Worm (Caenorhabditis elegans) whole organism, young adult: ENCODE data around the gene sru-11.

Experiments used
- D2030.7 ChIP-seq: fragments of 200-800 bp; sonication (Bioruptor generic); IDR thresholded peaks from 2 replicates; pipeline ENCODE4 v1.3.6; 2022; ENCODE audit warnings: missing genetic modification reagents, missing genetic modification characterization, missing compliant biosample characterization
- F10E7.11 ChIP-seq: sonication (generic microtip); optimal IDR thresholded peaks from 2 replicates; lab custom pipeline; 2017; ENCODE audit warnings: mild to moderate bottlenecking, missing genetic modification characterization, moderate library complexity, missing compliant biosample characterization
- F23B12.7 ChIP-seq: sonication (generic microtip); optimal IDR thresholded peaks from 2 replicates; lab custom pipeline; 2017; ENCODE audit warnings: missing genetic modification characterization, mild to moderate bottlenecking, missing compliant biosample characterization, antibody characterized with exemption, moderate library complexity; ENCODE audit not compliant: insufficient read depth
- F57C9.4 ChIP-seq: sonication (generic microtip); optimal IDR thresholded peaks from 2 replicates; lab custom pipeline; 2017; ENCODE audit warnings: mild to moderate bottlenecking, missing genetic modification characterization, missing compliant biosample characterization
- K11D2.4 ChIP-seq: fragments of 200-800 bp; sonication (Bioruptor generic); IDR thresholded peaks from 2 replicates; pipeline ENCODE4 v1.3.6; 2022; ENCODE audit warnings: missing genetic modification reagents, missing genetic modification characterization, missing compliant biosample characterization
- T26A5.8 ChIP-seq: sonication (generic microtip); optimal IDR thresholded peaks from 2 replicates; lab custom pipeline; 2016; ENCODE audit warnings: missing genetic modification characterization, missing compliant biosample characterization
- Y79H2A.3 ChIP-seq: fragments of 200-800 bp; sonication (Bioruptor generic); conservative IDR thresholded peaks from 2 replicates; pipeline ENCODE4 v1.3.6; 2022; ENCODE audit warnings: missing genetic modification reagents, missing genetic modification characterization, missing compliant biosample characterization
- akir-1 ChIP-seq: fragments of 200-800 bp; sonication (Bioruptor generic); optimal IDR thresholded peaks from 2 replicates; lab custom pipeline; 2018; ENCODE audit warnings: mild to moderate bottlenecking, missing genetic modification characterization, moderate library complexity, missing compliant biosample characterization
- athp-1 ChIP-seq: sonication (generic microtip); optimal IDR thresholded peaks from 2 replicates; lab custom pipeline; 2017; ENCODE audit warnings: mild to moderate bottlenecking, missing genetic modification characterization, missing compliant biosample characterization
- attf-3 ChIP-seq: fragments of 200-800 bp; sonication (Bioruptor generic); conservative IDR thresholded peaks from 2 replicates; pipeline ENCODE4 v1.3.6; 2022; ENCODE audit warnings: missing genetic modification reagents, missing genetic modification characterization, missing compliant biosample characterization
- attf-5 ChIP-seq: fragments of 200-800 bp; sonication (Bioruptor generic); optimal IDR thresholded peaks from 2 replicates; lab custom pipeline; 2018; ENCODE audit warnings: mild to moderate bottlenecking, missing genetic modification characterization, missing compliant biosample characterization
- cebp-1 ChIP-seq, 2 experiments: fragments of 200-800 bp in 1 of 2; sonication (Bioruptor generic) in 1 of 2; sonication (generic microtip) in 1 of 2; IDR thresholded peaks in 1 of 2; optimal IDR thresholded peaks in 1 of 2; 2 replicates each; pipeline versions ENCODE4 v1.3.6 to Lab custom; 2017 to 2022; ENCODE audit warnings: missing compliant biosample characterization in 2 of 2, missing genetic modification characterization in 2 of 2, mild to moderate bottlenecking in 1 of 2, missing genetic modification reagents in 1 of 2, moderate library complexity in 1 of 2
- cebp-2 ChIP-seq: fragments of 200-800 bp; sonication (Bioruptor generic); IDR thresholded peaks from 2 replicates; pipeline ENCODE4 v1.3.6; 2022; ENCODE audit warnings: missing genetic modification characterization, missing compliant biosample characterization
- ceh-100 ChIP-seq: fragments of 200-800 bp; sonication (Bioruptor generic); IDR thresholded peaks from 2 replicates; pipeline ENCODE4 v1.3.6; 2022; ENCODE audit warnings: missing genetic modification reagents, missing genetic modification characterization, missing compliant biosample characterization
- ceh-27 ChIP-seq: fragments of 200-800 bp; sonication (Bioruptor generic); optimal IDR thresholded peaks from 2 replicates; lab custom pipeline; 2018; ENCODE audit warnings: mild to moderate bottlenecking, missing genetic modification characterization, moderate library complexity, missing compliant biosample characterization
- ceh-40 ChIP-seq: fragments of 200-800 bp; sonication (Bioruptor generic); IDR thresholded peaks from 2 replicates; pipeline ENCODE4 v1.3.6; 2022; ENCODE audit warnings: missing genetic modification characterization, missing compliant biosample characterization
- ceh-79 ChIP-seq: sonication (generic microtip); optimal IDR thresholded peaks from 2 replicates; lab custom pipeline; 2017; ENCODE audit warnings: mild to moderate bottlenecking, missing genetic modification characterization, missing compliant biosample characterization
- ceh-91 ChIP-seq: fragments of 200-800 bp; sonication (Bioruptor generic); IDR thresholded peaks from 2 replicates; pipeline ENCODE4 v1.3.6; 2022; ENCODE audit warnings: missing genetic modification reagents, missing genetic modification characterization, missing compliant biosample characterization
- dox-1 ChIP-seq: fragments of 200-800 bp; sonication (Bioruptor generic); IDR thresholded peaks from 2 replicates; pipeline ENCODE4 v1.3.6; 2022; ENCODE audit warnings: missing genetic modification reagents, missing genetic modification characterization, missing compliant biosample characterization
- egl-44 ChIP-seq: fragments of 200-800 bp; sonication (Bioruptor generic); IDR thresholded peaks from 2 replicates; pipeline ENCODE4 v1.3.6; 2022; ENCODE audit warnings: missing genetic modification reagents, missing genetic modification characterization, missing compliant biosample characterization
- him-1 ChIP-seq: sonication (generic microtip); optimal IDR thresholded peaks from 2 replicates; lab custom pipeline; 2016; ENCODE audit warnings: missing genotype, missing genetic modification reagents, missing genetic modification characterization, missing compliant biosample characterization
- hlh-12 ChIP-seq: sonication (generic microtip); optimal IDR thresholded peaks from 2 replicates; lab custom pipeline; 2016; ENCODE audit warnings: missing genetic modification characterization, missing compliant biosample characterization
- hlh-26 ChIP-seq: fragments of 200-800 bp; sonication (Bioruptor generic); conservative IDR thresholded peaks from 2 replicates; pipeline ENCODE4 v1.3.6; 2022; ENCODE audit warnings: missing genetic modification reagents, missing genetic modification characterization, missing compliant biosample characterization
- hmg-1.2 ChIP-seq: fragments of 200-800 bp; sonication (Bioruptor generic); IDR thresholded peaks from 2 replicates; pipeline ENCODE4 v1.3.6; 2022; ENCODE audit warnings: missing genetic modification reagents, missing genetic modification characterization, missing compliant biosample characterization
- hmg-20 ChIP-seq: fragments of 200-800 bp; sonication (Bioruptor generic); IDR thresholded peaks from 2 replicates; pipeline ENCODE4 v1.3.6; 2022; ENCODE audit warnings: missing genetic modification reagents, missing genetic modification characterization, missing compliant biosample characterization
- hsf-1 ChIP-seq: fragments of 200-800 bp; sonication (Bioruptor generic); IDR thresholded peaks from 2 replicates; pipeline ENCODE4 v1.3.6; 2022; ENCODE audit warnings: missing genetic modification reagents, missing genetic modification characterization, missing compliant biosample characterization
- lag-1 ChIP-seq: fragments of 200-800 bp; sonication (Bioruptor generic); IDR thresholded peaks from 2 replicates; pipeline ENCODE4 v1.3.6; 2022; ENCODE audit warnings: missing genetic modification reagents, missing genetic modification characterization, missing compliant biosample characterization
- let-526 ChIP-seq: fragments of 200-800 bp; sonication (Bioruptor generic); IDR thresholded peaks from 2 replicates; pipeline ENCODE4 v1.3.6; 2022; ENCODE audit warnings: missing genetic modification reagents, missing genetic modification characterization, missing compliant biosample characterization
- madf-3 ChIP-seq: fragments of 200-800 bp; sonication (Bioruptor generic); IDR thresholded peaks from 2 replicates; pipeline ENCODE4 v1.3.6; 2022; ENCODE audit warnings: missing genetic modification reagents, missing genetic modification characterization, missing compliant biosample characterization
- madf-6 ChIP-seq: fragments of 200-800 bp; sonication (Bioruptor generic); IDR thresholded peaks from 2 replicates; pipeline ENCODE4 v1.3.6; 2022; ENCODE audit warnings: missing genetic modification reagents, missing genetic modification characterization, missing compliant biosample characterization
- madf-8 ChIP-seq: fragments of 200-800 bp; sonication (Bioruptor generic); conservative IDR thresholded peaks from 2 replicates; pipeline ENCODE4 v1.3.6; 2022; ENCODE audit warnings: missing genetic modification reagents, missing genetic modification characterization, missing compliant biosample characterization
- mel-28 ChIP-seq: sonication (generic microtip); optimal IDR thresholded peaks from 2 replicates; lab custom pipeline; 2016; ENCODE audit warnings: borderline replicate concordance, mild to moderate bottlenecking, missing genetic modification characterization, missing compliant biosample characterization
- nhr-90 ChIP-seq: sonication (generic microtip); optimal IDR thresholded peaks from 2 replicates; lab custom pipeline; 2016; ENCODE audit warnings: missing genotype, mild to moderate bottlenecking, missing genetic modification characterization, missing compliant biosample characterization
- pbrm-1 ChIP-seq: fragments of 200-800 bp; sonication (Bioruptor generic); IDR thresholded peaks from 2 replicates; pipeline ENCODE4 v1.3.6; 2022; ENCODE audit warnings: missing genetic modification reagents, missing genetic modification characterization, missing compliant biosample characterization
- rcor-1 ChIP-seq: fragments of 200-800 bp; sonication (Bioruptor generic); IDR thresholded peaks from 2 replicates; pipeline ENCODE4 v1.3.6; 2022; ENCODE audit warnings: missing genetic modification reagents, missing genetic modification characterization, missing compliant biosample characterization
- rec-8 ChIP-seq, 2 experiments: sonication (generic microtip); optimal IDR thresholded peaks; 2 replicates each; lab custom pipeline; 2016; ENCODE audit warnings: mild to moderate bottlenecking in 2 of 2, missing genetic modification characterization in 2 of 2, missing genetic modification reagents in 2 of 2, missing genotype in 2 of 2, missing biosample characterization in 1 of 2, missing compliant biosample characterization in 1 of 2, moderate library complexity in 1 of 2
- sdz-38 ChIP-seq: sonication (generic microtip); optimal IDR thresholded peaks from 2 replicates; lab custom pipeline; 2016; ENCODE audit warnings: missing genotype, missing genetic modification characterization, missing compliant biosample characterization
- snpc-3.4 ChIP-seq: sonication (generic microtip); optimal IDR thresholded peaks from 2 replicates; lab custom pipeline; 2017; ENCODE audit warnings: missing genetic modification characterization, mild to moderate bottlenecking, missing compliant biosample characterization, antibody characterized with exemption, moderate library complexity, missing genotype, missing genetic modification reagents
- snpc-4 ChIP-seq, 5 experiments: fragments of 150-350 bp in 1 of 5; sonication (generic microtip) in 4 of 5; optimal IDR thresholded peaks; 2 replicates each; lab custom pipeline; 2014 to 2018; ENCODE audit warnings: missing genetic modification characterization in 5 of 5, missing biosample characterization in 3 of 5, antibody characterized with exemption in 2 of 5, mild to moderate bottlenecking in 2 of 5, missing compliant biosample characterization in 2 of 5, missing genotype in 2 of 5, moderate library complexity in 2 of 5, missing genetic modification reagents in 1 of 5
- somi-1 ChIP-seq: fragments of 200-800 bp; sonication (Bioruptor generic); optimal IDR thresholded peaks from 2 replicates; lab custom pipeline; 2018; ENCODE audit warnings: mild to moderate bottlenecking, missing genetic modification characterization, missing compliant biosample characterization
- tbp1 ChIP-seq: fragments of 200-800 bp; sonication (Bioruptor generic); optimal IDR thresholded peaks from 2 replicates; lab custom pipeline; 2018; ENCODE audit warnings: mild to moderate bottlenecking, missing genetic modification characterization, missing compliant biosample characterization
- unc-62 ChIP-seq: fragments of 150-350 bp; optimal IDR thresholded peaks from 2 replicates; lab custom pipeline; 2014; ENCODE audit warnings: missing biosample characterization, missing genetic modification reagents, missing genetic modification characterization
- xnd-1 ChIP-seq: sonication (generic microtip); optimal IDR thresholded peaks from 2 replicates; lab custom pipeline; 2016; ENCODE audit warnings: missing genotype, missing genetic modification reagents, missing genetic modification characterization, missing compliant biosample characterization
- zim-3 ChIP-seq: sonication (generic microtip); optimal IDR thresholded peaks from 2 replicates; lab custom pipeline; 2017; ENCODE audit warnings: mild to moderate bottlenecking, missing genetic modification characterization, moderate library complexity, missing compliant biosample characterization
- ztf-22 ChIP-seq: fragments of 200-800 bp; sonication (Bioruptor generic); optimal IDR thresholded peaks from 2 replicates; lab custom pipeline; 2018; ENCODE audit warnings: mild to moderate bottlenecking, missing genetic modification characterization, moderate library complexity, missing compliant biosample characterization
- ztf-25 ChIP-seq: fragments of 200-800 bp; sonication (Bioruptor generic); IDR thresholded peaks from 2 replicates; pipeline ENCODE4 v1.3.6; 2022; ENCODE audit warnings: missing genetic modification reagents, missing genetic modification characterization, missing compliant biosample characterization
- ztf-28 ChIP-seq: fragments of 200-800 bp; sonication (Bioruptor generic); IDR thresholded peaks from 2 replicates; pipeline ENCODE4 v1.3.6; 2022; ENCODE audit warnings: missing genetic modification reagents, missing genetic modification characterization, missing compliant biosample characterization
- ztf-6 ChIP-seq: fragments of 200-800 bp; sonication (Bioruptor generic); IDR thresholded peaks from 2 replicates; pipeline ENCODE4 v1.3.6; 2022; ENCODE audit warnings: missing genetic modification reagents, missing genetic modification characterization, missing compliant biosample characterization

Gene sru-11

ce11 chrIV:13600643-13601042 is 15.9 kb downstream of the sru-11 start (continued):
- TF ChIP-seq rec-8 (tag; optimal IDR thresholded peaks at IDR 0.05; lab: Kevin White, UChicago) (no peak), unc-62 (GFP tag; lab: Kevin White, UChicago) (no peak), F57C9.4 (tag; lab: Kevin White, UChicago) (no peak), egl-44 (GFP tag; lab: Robert Waterston, UW) (no peak), ztf-25 (GFP tag; lab: Robert Waterston, UW) (no peak), lag-1 (GFP tag; lab: Robert Waterston, UW) (no peak), somi-1 (GFP tag; lab: Kevin White, UChicago) (no peak), nhr-90 (tag; lab: Kevin White, UChicago) (no peak), cebp-1 (GFP tag; IDR thresholded peaks at IDR 0.05; lab: Robert Waterston, UW) (no peak), cebp-1 (tag; optimal IDR thresholded peaks at IDR 0.05; lab: Kevin White, UChicago) (no peak), athp-1 (tag; lab: Kevin White, UChicago) (no peak), ceh-27 (GFP tag; lab: Kevin White, UChicago) (no peak), ceh-91 (GFP tag; lab: Robert Waterston, UW) (no peak), mel-28 (tag; lab: Kevin White, UChicago) (no peak), tbp1 (peak; percentile 75), T26A5.8 (tag; lab: Kevin White, UChicago) (no peak), ceh-100 (GFP tag; lab: Robert Waterston, UW) (no peak), F23B12.7 (tag; lab: Kevin White, UChicago) (no peak), zim-3 (tag; lab: Kevin White, UChicago) (no peak), rcor-1 (GFP tag; lab: Robert Waterston, UW) (peak; percentile 14; the same call in 1 of the 2 replicates), hlh-26 (GFP tag; lab: Robert Waterston, UW) (no peak), him-1 (tag; lab: Kevin White, UChicago) (peak; percentile 57), hmg-1.2 (peak; percentile 84), cebp-2 (GFP tag; lab: Robert Waterston, UW) (no peak), let-526 (GFP tag; lab: Robert Waterston, UW) (no peak), hsf-1 (GFP tag; lab: Robert Waterston, UW) (0 out of 2 replicates have a peak, but pooled peaks have one; percentile 41), ztf-22 (GFP tag; lab: Kevin White, UChicago) (no peak), hlh-12 (tag; lab: Kevin White, UChicago) (no peak), attf-3 (GFP tag; lab: Robert Waterston, UW) (no peak), ceh-40 (GFP tag; lab: Robert Waterston, UW) (no peak), dox-1 (GFP tag; lab: Robert Waterston, UW) (peak; percentile 34; the same call in 1 of the 2 replicates), K11D2.4 (no peak), ztf-6 (GFP tag; lab: Robert Waterston, UW) (no peak), madf-6 (GFP tag; lab: Robert Waterston, UW) (peak; percentile 74), snpc-3.4 (tag; lab: Kevin White, UChicago) (peak; percentile 90), hmg-20 (GFP tag; lab: Robert Waterston, UW) (no peak), D2030.7 (GFP tag; lab: Robert Waterston, UW) (peak; percentile 66), Y79H2A.3 (no peak), ztf-28 (no peak), snpc-4 (GFP tag; optimal IDR thresholded peaks at IDR 0.05; lab: Kevin White, UChicago) (peak; percentile 94), snpc-4 (tag; optimal IDR thresholded peaks at IDR 0.05; lab: Kevin White, UChicago) (peak; percentile 95 to 98 (median 96)), F10E7.11 (tag; lab: Kevin White, UChicago) (no peak), madf-3 (no peak), ceh-79 (tag; lab: Kevin White, UChicago) (no peak), madf-8 (GFP tag; lab: Robert Waterston, UW) (no peak; the same call in 1 of the 2 replicates), xnd-1 (peak; percentile 25), pbrm-1 (peak; percentile 80), attf-5 (GFP tag; lab: Kevin White, UChicago) (no peak), sdz-38 (tag; lab: Kevin White, UChicago) (no peak), akir-1 (GFP tag; lab: Kevin White, UChicago) (no peak)
